Fruit fly (Drosophila melanogaster) whole organism, embryonic: ENCODE data around the gene Elp5.

ENCODE experiments used
- Ada2b ChIP-seq: fragments of 200-800 bp; sonication (Bioruptor generic); IDR thresholded peaks from 2 replicates; pipeline ENCODE4 v1.3.6; 2022; ENCODE audit warnings: missing biosample characterization, missing genetic modification characterization
- Bdp1 ChIP-seq: fragments of 200-800 bp; sonication (Bioruptor generic); optimal IDR thresholded peaks from 3 replicates; lab custom pipeline; 2016; ENCODE audit warnings: missing biosample characterization, missing genetic modification characterization
- CG12219 ChIP-seq: fragments of 200-800 bp; sonication (Bioruptor generic); optimal IDR thresholded peaks from 3 replicates; lab custom pipeline; 2018; ENCODE audit warnings: missing biosample characterization, mild to moderate bottlenecking, missing genetic modification characterization
- CG12942 ChIP-seq: fragments of 200-800 bp; sonication (Bioruptor generic); optimal IDR thresholded peaks from 3 replicates; lab custom pipeline; 2016; ENCODE audit warnings: missing biosample characterization, missing genetic modification characterization
- CG14014 ChIP-seq: fragments of 200-800 bp; sonication (Bioruptor generic); IDR thresholded peaks from 2 replicates; pipeline ENCODE4 v1.3.6; 2022; ENCODE audit warnings: missing biosample characterization, missing genetic modification characterization
- CG16779 ChIP-seq: fragments of 200-800 bp; sonication (Bioruptor generic); IDR thresholded peaks from 2 replicates; pipeline ENCODE4 v1.3.6; 2022; ENCODE audit warnings: missing biosample characterization, missing genetic modification characterization
- CG17328 ChIP-seq: fragments of 200-800 bp; sonication (Bioruptor generic); IDR thresholded peaks from 2 replicates; pipeline ENCODE4 v1.3.6; 2022; ENCODE audit warnings: missing biosample characterization, missing genetic modification characterization
- CG30020 ChIP-seq: fragments of 200-800 bp; optimal IDR thresholded peaks from 2 replicates; lab custom pipeline; 2019; ENCODE audit warnings: missing biosample characterization, mild to moderate bottlenecking, missing genetic modification characterization, moderate library complexity
- CG34224 ChIP-seq: fragments of 200-800 bp; sonication (Bioruptor generic); IDR thresholded peaks from 3 replicates; pipeline ENCODE4 v1.3.6; 2022; ENCODE audit warnings: missing biosample characterization, missing genetic modification characterization; ENCODE audit not compliant: partially characterized antibody
- CG4328 ChIP-seq: fragments of 200-800 bp; sonication (Bioruptor generic); optimal IDR thresholded peaks from 3 replicates; lab custom pipeline; 2017; ENCODE audit warnings: missing biosample characterization, missing genetic modification reagents, missing genetic modification characterization
- CG6813 ChIP-seq: fragments of 200-800 bp; sonication (Bioruptor generic); optimal IDR thresholded peaks from 2 replicates; lab custom pipeline; 2017; ENCODE audit warnings: missing biosample characterization, missing genetic modification characterization, mild to moderate bottlenecking, moderate library complexity, missing genetic modification reagents
- CG8388 ChIP-seq: fragments of 200-800 bp; sonication (Bioruptor generic); optimal IDR thresholded peaks from 2 replicates; lab custom pipeline; 2019; ENCODE audit warnings: missing biosample characterization, mild to moderate bottlenecking, missing genetic modification characterization, moderate library complexity
- CG9215 ChIP-seq: fragments of 200-800 bp; sonication (Bioruptor generic); IDR thresholded peaks from 2 replicates; pipeline ENCODE4 v1.3.6; 2022; ENCODE audit warnings: missing biosample characterization, missing genetic modification characterization
- CHES-1-like ChIP-seq: fragments of 200-800 bp; sonication (Bioruptor generic); optimal IDR thresholded peaks from 2 replicates; lab custom pipeline; 2016; ENCODE audit warnings: missing biosample characterization, missing genetic modification characterization
- Dad ChIP-seq: fragments of 200-800 bp; sonication (Bioruptor generic); optimal IDR thresholded peaks from 3 replicates; lab custom pipeline; 2016; ENCODE audit warnings: missing biosample characterization, missing genetic modification characterization
- Deaf1 ChIP-seq: fragments of 200-800 bp; optimal IDR thresholded peaks from 3 replicates; lab custom pipeline; 2019; ENCODE audit warnings: missing biosample characterization, mild to moderate bottlenecking, missing genetic modification characterization, moderate library complexity
- Dp ChIP-seq: fragments of 200-800 bp; sonication (Bioruptor generic); optimal IDR thresholded peaks from 2 replicates; lab custom pipeline; 2018; ENCODE audit warnings: missing biosample characterization, mild to moderate bottlenecking, missing genetic modification characterization, moderate library complexity
- Fer1 ChIP-seq: fragments of 200-800 bp; sonication (Bioruptor generic); optimal IDR thresholded peaks from 2 replicates; lab custom pipeline; 2017; ENCODE audit warnings: missing biosample characterization, mild to moderate bottlenecking, missing genetic modification characterization
- Jarid2 ChIP-seq: fragments of 200-800 bp; sonication (Bioruptor generic); optimal IDR thresholded peaks from 3 replicates; lab custom pipeline; 2017; ENCODE audit warnings: mild to moderate bottlenecking, missing biosample characterization, missing genetic modification reagents, missing genetic modification characterization
- MBD-R2 ChIP-seq: fragments of 200-800 bp; sonication (Bioruptor generic); IDR thresholded peaks from 2 replicates; pipeline ENCODE4 v1.3.6; 2022; ENCODE audit warnings: missing biosample characterization, missing genetic modification characterization
- Oaz ChIP-seq: fragments of 200-800 bp; sonication (Bioruptor generic); IDR thresholded peaks from 2 replicates; pipeline ENCODE4 v1.3.6; 2022; ENCODE audit warnings: missing biosample characterization, missing genetic modification characterization
- Rx ChIP-seq: fragments of 200-800 bp; sonication (Bioruptor generic); IDR thresholded peaks from 2 replicates; pipeline ENCODE4 v1.3.6; 2022; ENCODE audit warnings: missing biosample characterization, missing genetic modification characterization
- amos ChIP-seq: fragments of 200-800 bp; sonication (Bioruptor generic); IDR thresholded peaks from 2 replicates; pipeline ENCODE4 v1.3.6; 2022; ENCODE audit warnings: missing biosample characterization, missing genetic modification characterization; ENCODE audit not compliant: partially characterized antibody
- bbx ChIP-seq: fragments of 200-800 bp; sonication (Bioruptor generic); IDR thresholded peaks from 2 replicates; pipeline ENCODE4 v1.3.6; 2022; ENCODE audit warnings: missing biosample characterization, missing genetic modification characterization; ENCODE audit not compliant: partially characterized antibody
- danr ChIP-seq: fragments of 200-800 bp; sonication (Bioruptor generic); IDR thresholded peaks from 2 replicates; pipeline ENCODE4 v1.3.6; 2022; ENCODE audit warnings: missing biosample characterization, missing genetic modification characterization
- dm ChIP-seq: fragments of 200-800 bp; sonication (Bioruptor generic); optimal IDR thresholded peaks from 3 replicates; lab custom pipeline; 2016; ENCODE audit warnings: missing biosample characterization, missing genetic modification characterization
- exex ChIP-seq: fragments of 200-800 bp; sonication (Bioruptor generic); optimal IDR thresholded peaks from 4 replicates; lab custom pipeline; 2018; ENCODE audit warnings: missing biosample characterization, mild to moderate bottlenecking, missing genetic modification characterization, moderate library complexity
- eyg ChIP-seq: fragments of 200-800 bp; sonication (Bioruptor generic); optimal IDR thresholded peaks from 3 replicates; lab custom pipeline; 2016; ENCODE audit warnings: missing biosample characterization, missing genetic modification characterization
- fd3F ChIP-seq: fragments of 200-800 bp; sonication (Bioruptor generic); optimal IDR thresholded peaks from 2 replicates; lab custom pipeline; 2018; ENCODE audit warnings: missing biosample characterization, mild to moderate bottlenecking, missing genetic modification characterization, moderate library complexity
- pfk ChIP-seq: fragments of 200-800 bp; sonication (Bioruptor generic); optimal IDR thresholded peaks from 2 replicates; lab custom pipeline; 2018; ENCODE audit warnings: missing biosample characterization, mild to moderate bottlenecking, missing genetic modification characterization, moderate library complexity
- pum ChIP-seq: fragments of 200-800 bp; sonication (Bioruptor generic); optimal IDR thresholded peaks from 2 replicates; lab custom pipeline; 2016; ENCODE audit warnings: missing biosample characterization, missing genetic modification characterization
- tin ChIP-seq: fragments of 200-800 bp; sonication (Bioruptor generic); optimal IDR thresholded peaks from 3 replicates; lab custom pipeline; 2016; ENCODE audit warnings: missing biosample characterization, missing genetic modification characterization
- vnd ChIP-seq: fragments of 200-800 bp; sonication (Bioruptor generic); IDR thresholded peaks from 3 replicates; pipeline ENCODE4 v1.3.6; 2022; ENCODE audit warnings: missing biosample characterization, missing genetic modification characterization; ENCODE audit not compliant: partially characterized antibody
- zen ChIP-seq: fragments of 200-800 bp; sonication (Bioruptor generic); optimal IDR thresholded peaks from 3 replicates; lab custom pipeline; 2018; ENCODE audit warnings: missing biosample characterization, mild to moderate bottlenecking, missing genetic modification characterization, moderate library complexity

Gene Elp5

DNA sequence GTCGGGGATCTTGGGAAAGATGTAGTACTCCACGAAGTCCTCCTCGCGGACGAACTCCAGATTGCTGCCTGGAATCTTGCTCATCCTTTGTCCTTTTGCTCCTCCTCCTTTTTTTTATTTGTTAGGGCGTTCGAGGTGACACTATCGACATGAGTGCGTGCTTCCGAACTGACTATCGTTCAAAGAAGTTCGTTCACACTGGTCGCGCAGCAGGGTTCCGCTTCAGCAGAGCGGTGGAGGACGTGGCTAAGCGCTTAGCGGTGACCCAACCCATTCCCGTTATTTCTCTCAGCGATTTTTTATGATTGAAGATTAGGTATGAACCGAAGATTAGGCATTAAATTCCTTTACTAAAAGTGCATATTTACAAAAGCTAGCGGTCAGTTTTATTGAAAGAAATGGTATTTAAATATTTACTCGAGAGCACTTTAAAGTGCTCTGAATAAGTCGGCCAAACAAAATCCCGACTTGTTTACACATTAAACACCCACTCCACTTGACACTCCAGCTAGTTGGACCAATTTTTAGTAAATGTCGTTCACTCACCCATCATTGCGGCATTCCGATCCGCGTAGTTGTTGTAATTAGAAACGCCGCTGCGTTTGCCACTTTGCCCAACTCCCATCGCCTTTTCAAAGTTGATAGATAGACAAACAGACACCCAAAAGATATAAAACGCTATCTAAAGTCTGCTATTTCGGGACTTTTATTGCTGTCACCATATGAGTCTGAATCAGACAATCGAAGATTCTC lies 8.6 kb downstream of the Elp5 start, which contains the start of the genes ecd and CG13806 (continued):
- no peak for TF ChIP-seq Rx (GFP tag; lab: Robert Waterston, UW)

dm6 chr3L:2267558-2267957 lies 10.3 kb downstream of the Elp5 start, which contains the start of gene obst-I:
TSS of gene obst-I (plus strand) at chr3L:2267858.
- no peak for TF ChIP-seq Dad
- TF ChIP-seq danr, result no peak
- TF ChIP-seq zen (tag; lab: Kevin White, UChicago), result no peak
- TF ChIP-seq fd3F (GFP tag; lab: Kevin White, UChicago), result no peak
- TF ChIP-seq Ada2b (GFP tag; lab: Robert Waterston, UW), result no peak
- no peak for TF ChIP-seq CG14014 (GFP tag; lab: Robert Waterston, UW)
- TF ChIP-seq pfk (GFP tag; lab: Kevin White, UChicago), result no peak
- TF ChIP-seq Dp (GFP tag; lab: Kevin White, UChicago), result no peak
- no peak for TF ChIP-seq CG12942
- TF ChIP-seq Oaz (GFP tag; lab: Robert Waterston, UW), result no peak
- no peak for TF ChIP-seq tin
- TF ChIP-seq eyg (GFP tag; lab: Kevin White, UChicago), result no peak

DNA sequence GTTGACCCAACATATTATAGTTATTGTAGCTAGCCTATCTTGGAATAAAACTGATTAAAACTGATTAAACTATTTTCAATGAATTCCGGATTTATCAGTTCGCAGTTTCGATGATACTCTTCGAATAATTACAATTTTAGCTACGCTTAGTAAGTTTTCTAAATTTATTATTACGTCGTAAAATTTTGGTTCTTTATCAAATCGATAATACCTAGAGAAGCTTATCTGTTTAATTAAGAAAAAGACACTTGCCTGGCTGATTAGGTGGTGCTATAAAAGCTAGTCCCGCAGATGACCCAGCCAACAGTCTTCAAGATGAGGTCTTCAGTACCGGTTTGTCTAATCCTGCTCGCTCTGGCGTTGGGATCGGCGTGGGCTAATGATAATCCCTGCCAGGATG lies 11.3 kb downstream of the Elp5 start, which contains the start of gene CG32302:
Gene CG32302, plus strand, starts transcription at position 301 of the 400 bp plus-strand sequence.
- TF ChIP-seq Deaf1 (tag; lab: Kevin White, UChicago) (no peak), CG4328 (GFP tag; lab: Kevin White, UChicago) (no peak), exex (tag; lab: Kevin White, UChicago) (peak; percentile 14), CG30020 (tag; lab: Kevin White, UChicago) (no peak)

dm6 chr3L:2272669-2273068 lies 15.4 kb downstream of the Elp5 start, which contains the start of gene yellow-g:
TSS of gene yellow-g (minus strand) at chr3L:2272769.
- TF ChIP-seq CG12219 (GFP tag; lab: Kevin White, UChicago), result no peak
- TF ChIP-seq pum (GFP tag; lab: Kevin White, UChicago), result no peak
- no peak for TF ChIP-seq bbx (GFP tag; lab: Robert Waterston, UW)
- TF ChIP-seq MBD-R2 (GFP tag; lab: Robert Waterston, UW), result no peak
- no peak for TF ChIP-seq CG17328
- no peak for TF ChIP-seq danr
- TF ChIP-seq dm (GFP tag; lab: Kevin White, UChicago), result no peak
- no peak for TF ChIP-seq CHES-1-like (GFP tag; lab: Kevin White, UChicago)
- TF ChIP-seq CG16779 (GFP tag; lab: Robert Waterston, UW), result no peak
- TF ChIP-seq CG34224 (GFP tag; lab: Robert Waterston, UW), result no peak
- no peak for TF ChIP-seq vnd (GFP tag; lab: Robert Waterston, UW)
- no peak for TF ChIP-seq CG9215
- no peak for TF ChIP-seq CG6813
- TF ChIP-seq Fer1 (GFP tag; lab: Kevin White, UChicago), result no peak
- TF ChIP-seq Jarid2 (GFP tag; lab: Kevin White, UChicago), result no peak
- TF ChIP-seq, all 482 proteins: peak for 0

DNA sequence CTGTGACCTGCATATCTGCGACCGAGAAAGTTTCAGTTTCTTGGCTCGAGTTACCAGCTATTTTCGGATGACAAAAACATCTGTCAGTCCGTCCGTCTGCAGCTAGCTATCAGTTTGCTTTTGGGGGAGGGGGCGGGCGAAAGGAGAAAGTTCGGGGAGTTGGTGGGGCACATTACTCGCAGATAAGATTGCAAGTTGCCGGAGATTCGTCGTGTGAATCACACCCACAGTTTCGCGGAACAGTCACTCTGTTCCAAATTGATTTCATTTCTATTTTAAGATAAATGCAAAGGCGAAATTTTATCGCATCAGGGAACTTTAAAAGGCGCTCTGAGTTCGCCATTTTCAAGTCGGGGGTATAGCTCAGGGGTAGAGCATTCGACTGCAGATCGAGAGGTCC lies 16.1 kb downstream of the Elp5 start:
- TF ChIP-seq amos (peak; percentile 46; the same call in 1 of the 2 replicates), CG8388 (GFP tag; lab: Kevin White, UChicago) (no peak), Bdp1 (GFP tag; lab: Kevin White, UChicago) (peak; percentile 22)
- TF ChIP-seq, all 482 proteins: peak for 2
